Fruit fly (Drosophila melanogaster) whole organism, prepupa: ENCODE results near the gene TwdlX.

ENCODE experiments used
- Blimp-1 ChIP-seq: fragments of 200-800 bp; sonication (Bioruptor generic); optimal IDR thresholded peaks from 3 replicates; lab custom pipeline; 2017; ENCODE audit warnings: missing biosample characterization, missing genetic modification characterization, mild to moderate bottlenecking, moderate library complexity, missing genetic modification reagents
- CG10631 ChIP-seq: fragments of 200-800 bp; sonication (Bioruptor generic); optimal IDR thresholded peaks from 2 replicates; lab custom pipeline; 2016; ENCODE audit warnings: missing biosample characterization, missing genetic modification characterization
- CG10669 ChIP-seq: fragments of 200-800 bp; sonication (Bioruptor generic); optimal IDR thresholded peaks from 3 replicates; lab custom pipeline; 2018; ENCODE audit warnings: missing biosample characterization, mild to moderate bottlenecking, missing genetic modification characterization, moderate library complexity
- CG11294 ChIP-seq: fragments of 200-800 bp; sonication (Bioruptor generic); IDR thresholded peaks from 2 replicates; pipeline ENCODE4 v1.3.6; 2022; ENCODE audit warnings: missing biosample characterization, missing genetic modification characterization
- CG11762 ChIP-seq: fragments of 200-800 bp; sonication (Bioruptor generic); optimal IDR thresholded peaks from 3 replicates; lab custom pipeline; 2016; ENCODE audit warnings: missing biosample characterization, missing genetic modification characterization; ENCODE audit not compliant: insufficient read depth
- CG15336 ChIP-seq: fragments of 200-800 bp; sonication (Bioruptor generic); IDR thresholded peaks from 2 replicates; pipeline ENCODE4 v1.3.6; 2022; ENCODE audit warnings: missing biosample characterization, missing genetic modification characterization
- CG34406 ChIP-seq: fragments of 200-800 bp; sonication (Bioruptor generic); optimal IDR thresholded peaks from 3 replicates; lab custom pipeline; 2016; ENCODE audit warnings: missing biosample characterization, missing genetic modification characterization
- CG3919 ChIP-seq: fragments of 200-800 bp; sonication (Bioruptor generic); optimal IDR thresholded peaks from 3 replicates; lab custom pipeline; 2016; ENCODE audit warnings: missing biosample characterization, missing genetic modification characterization
- CG6163 ChIP-seq: fragments of 200-800 bp; sonication (Bioruptor generic); IDR thresholded peaks from 3 replicates; pipeline ENCODE4 v1.3.6; 2022; ENCODE audit warnings: missing biosample characterization, missing genetic modification characterization
- CG6792 ChIP-seq: fragments of 200-800 bp; sonication (Bioruptor generic); optimal IDR thresholded peaks from 3 replicates; lab custom pipeline; 2016; ENCODE audit warnings: missing biosample characterization, missing genetic modification characterization
- CG6808 ChIP-seq: fragments of 200-800 bp; sonication (Bioruptor generic); optimal IDR thresholded peaks from 3 replicates; lab custom pipeline; 2017; ENCODE audit warnings: missing biosample characterization, missing genetic modification characterization, mild to moderate bottlenecking, moderate library complexity, missing genetic modification reagents
- CG6854 ChIP-seq: fragments of 200-800 bp; sonication (Bioruptor generic); optimal IDR thresholded peaks from 2 replicates; lab custom pipeline; 2017; ENCODE audit warnings: missing biosample characterization, mild to moderate bottlenecking, missing genetic modification characterization
- CG7368 ChIP-seq: fragments of 200-800 bp; sonication (Bioruptor generic); optimal IDR thresholded peaks from 3 replicates; lab custom pipeline; 2016; ENCODE audit warnings: missing biosample characterization, missing genetic modification characterization
- CG8319 ChIP-seq: fragments of 200-800 bp; sonication (Bioruptor generic); optimal IDR thresholded peaks from 3 replicates; lab custom pipeline; 2016; ENCODE audit warnings: missing biosample characterization, missing genetic modification characterization
- CG9139 ChIP-seq: fragments of 200-800 bp; sonication (Bioruptor generic); optimal IDR thresholded peaks from 3 replicates; lab custom pipeline; 2017; ENCODE audit warnings: missing biosample characterization, mild to moderate bottlenecking, missing genetic modification characterization
- Eip75B ChIP-seq: fragments of 200-800 bp; sonication (Bioruptor generic); optimal IDR thresholded peaks from 3 replicates; lab custom pipeline; 2016; ENCODE audit warnings: missing biosample characterization, missing genetic modification characterization
- Eip78C ChIP-seq: fragments of 200-800 bp; sonication (Bioruptor generic); peaks from one replicate; lab custom pipeline; 2016; ENCODE audit warnings: missing biosample characterization, missing genetic modification characterization
- Eip93F ChIP-seq: fragments of 200-800 bp; sonication (Bioruptor generic); optimal IDR thresholded peaks from 2 replicates; lab custom pipeline; 2016; ENCODE audit warnings: missing biosample characterization, mild to moderate bottlenecking, missing genetic modification characterization
- Ets21C ChIP-seq: fragments of 200-800 bp; sonication (Bioruptor generic); optimal IDR thresholded peaks from 3 replicates; lab custom pipeline; 2016; ENCODE audit warnings: missing biosample characterization, missing genetic modification characterization
- Hr38 ChIP-seq: sonication (Bioruptor generic); optimal IDR thresholded peaks from 2 replicates; lab custom pipeline; 2016; ENCODE audit warnings: missing biosample characterization, missing genetic modification characterization
- Hr39 ChIP-seq: fragments of 200-800 bp; sonication (Bioruptor generic); optimal IDR thresholded peaks from 2 replicates; lab custom pipeline; 2016; ENCODE audit warnings: missing biosample characterization, missing genetic modification characterization
- Lpt ChIP-seq: fragments of 200-800 bp; sonication (Bioruptor generic); optimal IDR thresholded peaks from 3 replicates; lab custom pipeline; 2016; ENCODE audit warnings: missing biosample characterization, missing genetic modification characterization
- Smox ChIP-seq: fragments of 200-800 bp; sonication (Bioruptor generic); optimal IDR thresholded peaks from 3 replicates; lab custom pipeline; 2016; ENCODE audit warnings: missing biosample characterization, missing genetic modification characterization
- Sox102F ChIP-seq: fragments of 200-800 bp; sonication (Bioruptor generic); optimal IDR thresholded peaks from 2 replicates; lab custom pipeline; 2016; ENCODE audit warnings: missing biosample characterization, mild to moderate bottlenecking, missing genetic modification characterization
- achi ChIP-seq: fragments of 200-800 bp; sonication (Bioruptor generic); optimal IDR thresholded peaks from 3 replicates; lab custom pipeline; 2016; ENCODE audit warnings: missing biosample characterization, missing genetic modification characterization
- dac ChIP-seq: fragments of 200-800 bp; sonication (Bioruptor generic); optimal IDR thresholded peaks from 2 replicates; lab custom pipeline; 2017; ENCODE audit warnings: missing biosample characterization, mild to moderate bottlenecking, missing genetic modification characterization
- esn ChIP-seq: fragments of 200-800 bp; sonication (Bioruptor generic); optimal IDR thresholded peaks from 2 replicates; lab custom pipeline; 2016; ENCODE audit warnings: missing biosample characterization, mild to moderate bottlenecking, missing genetic modification characterization, moderate library complexity
- fd85E ChIP-seq: fragments of 200-800 bp; sonication (Bioruptor generic); optimal IDR thresholded peaks from 3 replicates; lab custom pipeline; 2016; ENCODE audit warnings: missing biosample characterization, missing genetic modification characterization
- lz ChIP-seq: fragments of 200-800 bp; sonication (Bioruptor generic); optimal IDR thresholded peaks from 3 replicates; lab custom pipeline; 2016; ENCODE audit warnings: missing biosample characterization, missing genetic modification characterization
- net ChIP-seq: fragments of 200-800 bp; sonication (Bioruptor generic); optimal IDR thresholded peaks from 3 replicates; lab custom pipeline; 2016; ENCODE audit warnings: missing biosample characterization, missing genetic modification characterization
- pdm3 ChIP-seq: fragments of 200-800 bp; sonication (Bioruptor generic); optimal IDR thresholded peaks from 3 replicates; lab custom pipeline; 2016; ENCODE audit warnings: missing biosample characterization, missing genetic modification characterization
- spab ChIP-seq: fragments of 200-800 bp; sonication (Bioruptor generic); optimal IDR thresholded peaks from 2 replicates; lab custom pipeline; 2017; ENCODE audit warnings: missing biosample characterization, mild to moderate bottlenecking, missing genetic modification characterization, missing genetic modification reagents
- vri ChIP-seq: fragments of 200-800 bp; sonication (Bioruptor generic); optimal IDR thresholded peaks from 3 replicates; lab custom pipeline; 2016; ENCODE audit warnings: missing biosample characterization, mild to moderate bottlenecking, missing genetic modification characterization

Gene TwdlX

dm6 chrX:16740606-16741005 lies 9.7 kb downstream of the TwdlX start, which contains the start of gene CG32568:
Gene CG32568 (plus strand): TSS chrX:16740906.
- TF ChIP-seq Sox102F (no peak), CG8319 (GFP tag; lab: Kevin White, UChicago) (no peak), pdm3 (GFP tag; lab: Kevin White, UChicago) (no peak), CG34406 (GFP tag; lab: Kevin White, UChicago) (no peak), Eip75B (GFP tag; lab: Kevin White, UChicago) (no peak), dac (no peak), achi (GFP tag; lab: Kevin White, UChicago) (no peak), lz (GFP tag; lab: Kevin White, UChicago) (no peak), net (GFP tag; lab: Kevin White, UChicago) (no peak), CG6792 (GFP tag; lab: Kevin White, UChicago) (no peak), Eip93F (GFP tag; lab: Kevin White, UChicago) (no peak), CG3919 (no peak), CG15336 (GFP tag; lab: Robert Waterston, UW) (no peak), fd85E (GFP tag; lab: Kevin White, UChicago) (no peak), CG10631 (GFP tag; lab: Kevin White, UChicago) (no peak), Smox (GFP tag; lab: Kevin White, UChicago) (no peak), CG11294 (GFP tag; lab: Robert Waterston, UW) (no peak), CG6808 (GFP tag; lab: Kevin White, UChicago) (no peak)
- TF ChIP-seq, all 60 proteins: peak for 0

DNA sequence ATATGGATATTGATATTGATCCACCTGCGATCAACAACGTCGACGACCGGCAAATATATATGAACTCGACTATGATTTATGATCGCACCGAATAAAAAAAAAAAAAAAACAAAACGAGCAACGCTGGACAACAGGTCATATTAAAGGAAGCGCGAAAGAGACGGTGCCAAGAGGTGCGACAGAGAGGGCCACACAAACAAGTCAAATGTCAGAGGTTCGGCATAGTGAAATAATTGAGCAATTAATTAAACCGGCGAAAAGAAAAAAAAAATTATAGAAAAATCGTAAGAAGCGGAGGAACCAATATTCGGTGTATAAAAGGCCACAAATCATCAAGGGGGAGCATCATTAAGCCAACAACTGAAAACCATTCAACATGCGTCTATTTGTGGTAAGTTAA lies 11.7 kb downstream of the TwdlX start, which contains the start of gene Twdlalpha:
Gene Twdlalpha (plus strand): TSS at position 301 of the 400 bp plus-strand sequence.
- TF ChIP-seq esn (no peak), Hr38 (GFP tag; lab: Kevin White, UChicago) (no peak), spab (no peak), achi (GFP tag; lab: Kevin White, UChicago) (no peak), Hr39 (GFP tag; lab: Kevin White, UChicago) (no peak), CG10669 (GFP tag; lab: Kevin White, UChicago) (no peak), vri (GFP tag; lab: Kevin White, UChicago) (no peak), Ets21C (GFP tag; lab: Kevin White, UChicago) (no peak), net (GFP tag; lab: Kevin White, UChicago) (no peak), CG6792 (GFP tag; lab: Kevin White, UChicago) (no peak), CG7368 (no peak)

dm6 chrX:16744345-16744744 lies 13.5 kb downstream of the TwdlX start:
- TF ChIP-seq CG6854 (GFP tag; lab: Kevin White, UChicago) (no peak), fd85E (GFP tag; lab: Kevin White, UChicago) (no peak), spab (no peak), CG6792 (GFP tag; lab: Kevin White, UChicago) (no peak), net (GFP tag; lab: Kevin White, UChicago) (no peak), lz (GFP tag; lab: Kevin White, UChicago) (no peak), Hr39 (GFP tag; lab: Kevin White, UChicago) (no peak), CG15336 (GFP tag; lab: Robert Waterston, UW) (no peak), CG34406 (GFP tag; lab: Kevin White, UChicago) (no peak), Lpt (GFP tag; lab: Kevin White, UChicago) (no peak), Hr38 (GFP tag; lab: Kevin White, UChicago) (no peak), pdm3 (GFP tag; lab: Kevin White, UChicago) (no peak), vri (GFP tag; lab: Kevin White, UChicago) (no peak), CG6808 (GFP tag; lab: Kevin White, UChicago) (no peak), Blimp-1 (no peak), CG3919 (no peak), dac (no peak), CG11762 (no peak)

- TF ChIP-seq CG10631 (GFP tag; lab: Kevin White, UChicago) (no peak), Eip78C (GFP tag; lab: Kevin White, UChicago) (peak; percentile 15), CG6163 (GFP tag; lab: Robert Waterston, UW) (no peak), CG9139 (no peak), esn (no peak)
Observed at dm6 chrX:16745942-16746341, 15.1 kb downstream of the TwdlX start.
